Fruit fly (Drosophila melanogaster) whole organism, prepupa: ENCODE measurements around the gene CG7506.

Source experiments
- Blimp-1 ChIP-seq: fragments of 200-800 bp; sonication (Bioruptor generic); optimal IDR thresholded peaks from 3 replicates; lab custom pipeline; 2017; ENCODE audit warnings: missing biosample characterization, missing genetic modification characterization, mild to moderate bottlenecking, moderate library complexity, missing genetic modification reagents
- CG10631 ChIP-seq: fragments of 200-800 bp; sonication (Bioruptor generic); optimal IDR thresholded peaks from 2 replicates; lab custom pipeline; 2016; ENCODE audit warnings: missing biosample characterization, missing genetic modification characterization
- CG10669 ChIP-seq: fragments of 200-800 bp; sonication (Bioruptor generic); optimal IDR thresholded peaks from 3 replicates; lab custom pipeline; 2018; ENCODE audit warnings: missing biosample characterization, mild to moderate bottlenecking, missing genetic modification characterization, moderate library complexity
- CG11294 ChIP-seq: fragments of 200-800 bp; sonication (Bioruptor generic); IDR thresholded peaks from 2 replicates; pipeline ENCODE4 v1.3.6; 2022; ENCODE audit warnings: missing biosample characterization, missing genetic modification characterization
- CG11762 ChIP-seq: fragments of 200-800 bp; sonication (Bioruptor generic); optimal IDR thresholded peaks from 3 replicates; lab custom pipeline; 2016; ENCODE audit warnings: missing biosample characterization, missing genetic modification characterization; ENCODE audit not compliant: insufficient read depth
- CG15336 ChIP-seq: fragments of 200-800 bp; sonication (Bioruptor generic); IDR thresholded peaks from 2 replicates; pipeline ENCODE4 v1.3.6; 2022; ENCODE audit warnings: missing biosample characterization, missing genetic modification characterization
- CG1621 ChIP-seq: fragments of 200-800 bp; sonication (Bioruptor generic); optimal IDR thresholded peaks from 3 replicates; lab custom pipeline; 2018; ENCODE audit warnings: missing biosample characterization, mild to moderate bottlenecking, missing genetic modification characterization
- CG16779 ChIP-seq: fragments of 200-800 bp; sonication (Bioruptor generic); optimal IDR thresholded peaks from 3 replicates; lab custom pipeline; 2017; ENCODE audit warnings: missing biosample characterization, mild to moderate bottlenecking, missing genetic modification characterization
- CG3032 ChIP-seq: fragments of 200-800 bp; optimal IDR thresholded peaks from 2 replicates; lab custom pipeline; 2019; ENCODE audit warnings: missing biosample characterization, mild to moderate bottlenecking, missing genetic modification characterization, moderate library complexity
- CG32006 ChIP-seq: fragments of 200-800 bp; sonication (Bioruptor generic); optimal IDR thresholded peaks from 3 replicates; lab custom pipeline; 2017; ENCODE audit warnings: missing biosample characterization, mild to moderate bottlenecking, missing genetic modification characterization
- CG3919 ChIP-seq: fragments of 200-800 bp; sonication (Bioruptor generic); optimal IDR thresholded peaks from 3 replicates; lab custom pipeline; 2016; ENCODE audit warnings: missing biosample characterization, missing genetic modification characterization
- CG4318 ChIP-seq: fragments of 200-800 bp; sonication (Bioruptor generic); optimal IDR thresholded peaks from 3 replicates; lab custom pipeline; 2017; ENCODE audit warnings: missing biosample characterization, mild to moderate bottlenecking, missing genetic modification characterization
- CG6276 ChIP-seq: fragments of 200-800 bp; sonication (Bioruptor generic); optimal IDR thresholded peaks from 2 replicates; lab custom pipeline; 2017; ENCODE audit warnings: missing biosample characterization, mild to moderate bottlenecking, missing genetic modification characterization
- CG6792 ChIP-seq: fragments of 200-800 bp; sonication (Bioruptor generic); optimal IDR thresholded peaks from 3 replicates; lab custom pipeline; 2016; ENCODE audit warnings: missing biosample characterization, missing genetic modification characterization
- CG6808 ChIP-seq: fragments of 200-800 bp; sonication (Bioruptor generic); optimal IDR thresholded peaks from 3 replicates; lab custom pipeline; 2017; ENCODE audit warnings: missing biosample characterization, missing genetic modification characterization, mild to moderate bottlenecking, moderate library complexity, missing genetic modification reagents
- CG7368 ChIP-seq: fragments of 200-800 bp; sonication (Bioruptor generic); optimal IDR thresholded peaks from 3 replicates; lab custom pipeline; 2016; ENCODE audit warnings: missing biosample characterization, missing genetic modification characterization
- CG8119 ChIP-seq: fragments of 200-800 bp; sonication (Bioruptor generic); IDR thresholded peaks from 3 replicates; pipeline ENCODE4 v1.3.6; 2022; ENCODE audit warnings: missing biosample characterization, missing genetic modification characterization
- CG8319 ChIP-seq: fragments of 200-800 bp; sonication (Bioruptor generic); optimal IDR thresholded peaks from 3 replicates; lab custom pipeline; 2016; ENCODE audit warnings: missing biosample characterization, missing genetic modification characterization
- CG8632 ChIP-seq: fragments of 200-800 bp; sonication (Bioruptor generic); optimal IDR thresholded peaks from 3 replicates; lab custom pipeline; 2016; ENCODE audit warnings: missing biosample characterization, missing genetic modification characterization
- CG9139 ChIP-seq: fragments of 200-800 bp; sonication (Bioruptor generic); optimal IDR thresholded peaks from 3 replicates; lab custom pipeline; 2017; ENCODE audit warnings: missing biosample characterization, mild to moderate bottlenecking, missing genetic modification characterization
- Eip75B ChIP-seq: fragments of 200-800 bp; sonication (Bioruptor generic); optimal IDR thresholded peaks from 3 replicates; lab custom pipeline; 2016; ENCODE audit warnings: missing biosample characterization, missing genetic modification characterization
- Eip78C ChIP-seq: fragments of 200-800 bp; sonication (Bioruptor generic); peaks from one replicate; lab custom pipeline; 2016; ENCODE audit warnings: missing biosample characterization, missing genetic modification characterization
- Eip93F ChIP-seq: fragments of 200-800 bp; sonication (Bioruptor generic); optimal IDR thresholded peaks from 2 replicates; lab custom pipeline; 2016; ENCODE audit warnings: missing biosample characterization, mild to moderate bottlenecking, missing genetic modification characterization
- Ets21C ChIP-seq: fragments of 200-800 bp; sonication (Bioruptor generic); optimal IDR thresholded peaks from 3 replicates; lab custom pipeline; 2016; ENCODE audit warnings: missing biosample characterization, missing genetic modification characterization
- Ets96B ChIP-seq: fragments of 200-800 bp; optimal IDR thresholded peaks from 2 replicates; lab custom pipeline; 2019; ENCODE audit warnings: missing biosample characterization, mild to moderate bottlenecking, missing genetic modification characterization, moderate library complexity
- Gug ChIP-seq: fragments of 200-800 bp; sonication (Bioruptor generic); IDR thresholded peaks from 2 replicates; pipeline ENCODE4 v1.3.6; 2022; ENCODE audit warnings: missing biosample characterization, missing genetic modification characterization
- Hr38 ChIP-seq: sonication (Bioruptor generic); optimal IDR thresholded peaks from 2 replicates; lab custom pipeline; 2016; ENCODE audit warnings: missing biosample characterization, missing genetic modification characterization
- Hr39 ChIP-seq: fragments of 200-800 bp; sonication (Bioruptor generic); optimal IDR thresholded peaks from 2 replicates; lab custom pipeline; 2016; ENCODE audit warnings: missing biosample characterization, missing genetic modification characterization
- Hr4 ChIP-seq: fragments of 200-800 bp; sonication (Bioruptor generic); optimal IDR thresholded peaks from 3 replicates; lab custom pipeline; 2016; ENCODE audit warnings: missing biosample characterization, missing genetic modification characterization
- Lpt ChIP-seq: fragments of 200-800 bp; sonication (Bioruptor generic); optimal IDR thresholded peaks from 3 replicates; lab custom pipeline; 2016; ENCODE audit warnings: missing biosample characterization, missing genetic modification characterization
- Met ChIP-seq: fragments of 200-800 bp; sonication (Bioruptor generic); optimal IDR thresholded peaks from 3 replicates; lab custom pipeline; 2016; ENCODE audit warnings: missing biosample characterization, missing genetic modification characterization
- OdsH ChIP-seq: fragments of 200-800 bp; sonication (Bioruptor generic); optimal IDR thresholded peaks from 3 replicates; lab custom pipeline; 2016; ENCODE audit warnings: missing biosample characterization, missing genetic modification characterization
- Sox102F ChIP-seq: fragments of 200-800 bp; sonication (Bioruptor generic); optimal IDR thresholded peaks from 2 replicates; lab custom pipeline; 2016; ENCODE audit warnings: missing biosample characterization, mild to moderate bottlenecking, missing genetic modification characterization
- Sox14 ChIP-seq: fragments of 200-800 bp; sonication (Bioruptor generic); optimal IDR thresholded peaks from 3 replicates; lab custom pipeline; 2016; ENCODE audit warnings: missing biosample characterization, missing genetic modification characterization
- Sox15 ChIP-seq: fragments of 200-800 bp; sonication (Bioruptor generic); optimal IDR thresholded peaks from 3 replicates; lab custom pipeline; 2016; ENCODE audit warnings: missing biosample characterization, missing genetic modification characterization
- achi ChIP-seq: fragments of 200-800 bp; sonication (Bioruptor generic); optimal IDR thresholded peaks from 3 replicates; lab custom pipeline; 2016; ENCODE audit warnings: missing biosample characterization, missing genetic modification characterization
- acj6 ChIP-seq: fragments of 200-800 bp; sonication (Bioruptor generic); optimal IDR thresholded peaks from 3 replicates; lab custom pipeline; 2016; ENCODE audit warnings: missing biosample characterization, missing genetic modification characterization
- cyc ChIP-seq: fragments of 200-800 bp; sonication (Bioruptor generic); optimal IDR thresholded peaks from 3 replicates; lab custom pipeline; 2016; ENCODE audit warnings: missing biosample characterization, missing genetic modification characterization
- dac ChIP-seq: fragments of 200-800 bp; sonication (Bioruptor generic); optimal IDR thresholded peaks from 2 replicates; lab custom pipeline; 2017; ENCODE audit warnings: missing biosample characterization, mild to moderate bottlenecking, missing genetic modification characterization
- dsx ChIP-seq: fragments of 200-800 bp; optimal IDR thresholded peaks from 3 replicates; lab custom pipeline; 2019; ENCODE audit warnings: missing biosample characterization, mild to moderate bottlenecking, missing genetic modification characterization, moderate library complexity; ENCODE audit not compliant: poor library complexity, severe bottlenecking
- esn ChIP-seq: fragments of 200-800 bp; sonication (Bioruptor generic); optimal IDR thresholded peaks from 2 replicates; lab custom pipeline; 2016; ENCODE audit warnings: missing biosample characterization, mild to moderate bottlenecking, missing genetic modification characterization, moderate library complexity
- fd59A ChIP-seq: fragments of 200-800 bp; sonication (Bioruptor generic); optimal IDR thresholded peaks from 2 replicates; lab custom pipeline; 2017; ENCODE audit warnings: missing biosample characterization, mild to moderate bottlenecking, missing genetic modification characterization, missing genetic modification reagents
- fd85E ChIP-seq: fragments of 200-800 bp; sonication (Bioruptor generic); optimal IDR thresholded peaks from 3 replicates; lab custom pipeline; 2016; ENCODE audit warnings: missing biosample characterization, missing genetic modification characterization
- fkh ChIP-seq: fragments of 200-800 bp; sonication (Bioruptor generic); optimal IDR thresholded peaks from 3 replicates; lab custom pipeline; 2017; ENCODE audit warnings: missing biosample characterization, mild to moderate bottlenecking, missing genetic modification characterization, moderate library complexity
- lz ChIP-seq: fragments of 200-800 bp; sonication (Bioruptor generic); optimal IDR thresholded peaks from 3 replicates; lab custom pipeline; 2016; ENCODE audit warnings: missing biosample characterization, missing genetic modification characterization
- net ChIP-seq: fragments of 200-800 bp; sonication (Bioruptor generic); optimal IDR thresholded peaks from 3 replicates; lab custom pipeline; 2016; ENCODE audit warnings: missing biosample characterization, missing genetic modification characterization
- salr ChIP-seq, 2 experiments: fragments of 200-800 bp; sonication (Bioruptor generic); optimal IDR thresholded peaks; 3 replicates each; lab custom pipeline; 2016 to 2018; ENCODE audit warnings: missing biosample characterization in 2 of 2, missing genetic modification characterization in 2 of 2, mild to moderate bottlenecking in 1 of 2
- spab ChIP-seq: fragments of 200-800 bp; sonication (Bioruptor generic); optimal IDR thresholded peaks from 2 replicates; lab custom pipeline; 2017; ENCODE audit warnings: missing biosample characterization, mild to moderate bottlenecking, missing genetic modification characterization, missing genetic modification reagents
- ss ChIP-seq, 2 experiments: fragments of 200-800 bp; sonication (Bioruptor generic); optimal IDR thresholded peaks; 2 replicates in 1 of 2; 3 replicates in 1 of 2; lab custom pipeline; 2017 to 2018; ENCODE audit warnings: mild to moderate bottlenecking in 2 of 2, missing biosample characterization in 2 of 2, missing genetic modification characterization in 2 of 2, moderate library complexity in 1 of 2
- svp ChIP-seq: fragments of 200-800 bp; sonication (Bioruptor generic); peaks from one replicate; lab custom pipeline; 2016; ENCODE audit warnings: missing biosample characterization, missing genetic modification characterization
- topi ChIP-seq: fragments of 200-800 bp; sonication (Bioruptor generic); optimal IDR thresholded peaks from 3 replicates; lab custom pipeline; 2016; ENCODE audit warnings: missing biosample characterization, missing genetic modification characterization

The CG7506 gene

dm6 chr3L:7632540-7633263 is 8.7 kb downstream of the CG7506 start:
- TF ChIP-seq Ets96B (tag; lab: Kevin White, UChicago) (peak; percentile 61), net (peak; percentile 58), Blimp-1 (GFP tag; lab: Kevin White, UChicago) (no peak), Sox102F (no peak), CG32006 (peak; percentile 83), OdsH (GFP tag; lab: Kevin White, UChicago) (peak; percentile 60), Lpt (GFP tag; lab: Kevin White, UChicago) (peak; percentile 42), Sox15 (no peak), CG6276 (GFP tag; lab: Kevin White, UChicago) (peak; percentile 44), cyc (no peak), fd59A (GFP tag; lab: Kevin White, UChicago) (peak; percentile 39), dac (GFP tag; lab: Kevin White, UChicago) (no peak), Hr4 (GFP tag; lab: Kevin White, UChicago) (peak; percentile 78), CG10631 (GFP tag; lab: Kevin White, UChicago) (peak; percentile 61), CG1621 (tag; lab: Kevin White, UChicago) (peak; percentile 34), CG6808 (GFP tag; lab: Kevin White, UChicago) (peak; percentile 55), CG16779 (peak; percentile 31), esn (GFP tag; lab: Kevin White, UChicago) (no peak), svp (GFP tag; lab: Kevin White, UChicago) (peak; percentile 79), CG3919 (peak; percentile 49), CG8319 (no peak), CG11762 (GFP tag; lab: Kevin White, UChicago) (peak; percentile 12), spab (GFP tag; lab: Kevin White, UChicago) (peak; percentile 40), Sox14 (GFP tag; lab: Kevin White, UChicago) (peak; percentile 56), salr (GFP tag; optimal IDR thresholded peaks at IDR 0.05; lab: Kevin White, UChicago) (peak in 1 of 2 experiments; percentile 44), CG8119 (GFP tag; lab: Robert Waterston, UW) (peak; percentile 79), Eip78C (GFP tag; lab: Kevin White, UChicago) (peak; percentile 87), CG11294 (GFP tag; lab: Robert Waterston, UW) (0 out of 2 replicates have a peak, but pooled peaks have one; percentile 16), CG4318 (peak; percentile 28), Met (GFP tag; lab: Kevin White, UChicago) (no peak), CG10669 (GFP tag; lab: Kevin White, UChicago) (peak; percentile 60), Eip93F (GFP tag; lab: Kevin White, UChicago) (no peak), dsx (GFP tag; lab: Kevin White, UChicago) (peak; percentile 67), topi (GFP tag; lab: Kevin White, UChicago) (no peak), acj6 (GFP tag; lab: Kevin White, UChicago) (peak; percentile 44), CG6792 (GFP tag; lab: Kevin White, UChicago) (no peak), CG15336 (GFP tag; lab: Robert Waterston, UW) (peak; percentile 82), fd85E (GFP tag; lab: Kevin White, UChicago) (no peak), fkh (no peak), Hr38 (no peak), Ets21C (GFP tag; lab: Kevin White, UChicago) (no peak), CG3032 (peak; percentile 59), achi (peak; percentile 46), CG9139 (peak; percentile 3), Eip75B (GFP tag; lab: Kevin White, UChicago) (peak; percentile 38), Gug (GFP tag; lab: Robert Waterston, UW) (peak; percentile 51), ss (GFP tag; optimal IDR thresholded peaks at IDR 0.05; lab: Kevin White, UChicago) (peak; percentile 39 to 42), CG8632 (GFP tag; lab: Kevin White, UChicago) (no peak), Hr39 (GFP tag; lab: Kevin White, UChicago) (no peak), CG7368 (GFP tag; lab: Kevin White, UChicago) (no peak), lz (GFP tag; lab: Kevin White, UChicago) (no peak)
